Worm (Caenorhabditis elegans) whole organism, young adult: Measurements from ENCODE around the gene ubq-1.

Experiments used
- B0261.1 ChIP-seq: sonication (generic microtip); optimal IDR thresholded peaks from 2 replicates; lab custom pipeline; 2016; ENCODE audit warnings: mild to moderate bottlenecking, missing genetic modification characterization, moderate library complexity, missing compliant biosample characterization
- B0336.3 ChIP-seq: fragments of 200-800 bp; sonication (Bioruptor generic); IDR thresholded peaks from 2 replicates; pipeline ENCODE4 v1.3.6; 2022; ENCODE audit warnings: missing genetic modification characterization, missing compliant biosample characterization
- C06A6.2 ChIP-seq: fragments of 200-800 bp; sonication (Bioruptor generic); conservative IDR thresholded peaks from 2 replicates; pipeline ENCODE4 v1.3.6; 2022; ENCODE audit warnings: missing genetic modification characterization, missing compliant biosample characterization
- D2030.7 ChIP-seq: fragments of 200-800 bp; sonication (Bioruptor generic); IDR thresholded peaks from 2 replicates; pipeline ENCODE4 v1.3.6; 2022; ENCODE audit warnings: missing genetic modification reagents, missing genetic modification characterization, missing compliant biosample characterization
- F23B12.7 ChIP-seq: sonication (generic microtip); optimal IDR thresholded peaks from 2 replicates; lab custom pipeline; 2017; ENCODE audit warnings: missing genetic modification characterization, mild to moderate bottlenecking, missing compliant biosample characterization, antibody characterized with exemption, moderate library complexity; ENCODE audit not compliant: insufficient read depth
- F39B2.1 ChIP-seq: fragments of 200-800 bp; sonication (Bioruptor generic); IDR thresholded peaks from 2 replicates; pipeline ENCODE4 v1.3.6; 2022; ENCODE audit warnings: missing genetic modification reagents, missing genetic modification characterization, missing compliant biosample characterization
- K12H6.12 ChIP-seq: fragments of 200-800 bp; sonication (Bioruptor generic); optimal IDR thresholded peaks from 2 replicates; lab custom pipeline; 2018; ENCODE audit warnings: mild to moderate bottlenecking, missing genetic modification characterization, missing compliant biosample characterization
- Y53G8AR.9 ChIP-seq: fragments of 200-800 bp; sonication (Bioruptor generic); conservative IDR thresholded peaks from 2 replicates; pipeline ENCODE4 v1.3.6; 2022; ENCODE audit warnings: missing genetic modification reagents, missing genetic modification characterization, missing compliant biosample characterization
- ZK185.1 ChIP-seq: sonication (generic microtip); optimal IDR thresholded peaks from 2 replicates; lab custom pipeline; 2016; ENCODE audit warnings: mild to moderate bottlenecking, missing genetic modification characterization, missing compliant biosample characterization; ENCODE audit not compliant: poor library complexity, severe bottlenecking
- akir-1 ChIP-seq: fragments of 200-800 bp; sonication (Bioruptor generic); optimal IDR thresholded peaks from 2 replicates; lab custom pipeline; 2018; ENCODE audit warnings: mild to moderate bottlenecking, missing genetic modification characterization, moderate library complexity, missing compliant biosample characterization
- ama-1 ChIP-seq, 3 experiments: fragments of 150-350 bp in 1 of 3; sonication (generic microtip) in 2 of 3; optimal IDR thresholded peaks; 2 replicates each; lab custom pipeline; 2014 to 2018; ENCODE audit warnings: missing biosample characterization in 2 of 3, missing genetic modification characterization in 2 of 3, missing genetic modification reagents in 2 of 3
- aptf-3 ChIP-seq: fragments of 200-800 bp; sonication (Bioruptor generic); IDR thresholded peaks from 2 replicates; pipeline ENCODE4 v1.3.6; 2022; ENCODE audit warnings: missing genetic modification characterization, missing compliant biosample characterization
- attf-3 ChIP-seq: fragments of 200-800 bp; sonication (Bioruptor generic); conservative IDR thresholded peaks from 2 replicates; pipeline ENCODE4 v1.3.6; 2022; ENCODE audit warnings: missing genetic modification reagents, missing genetic modification characterization, missing compliant biosample characterization
- bed-1 ChIP-seq: fragments of 200-800 bp; sonication (Bioruptor generic); IDR thresholded peaks from 2 replicates; pipeline ENCODE4 v1.3.6; 2022; ENCODE audit warnings: missing genetic modification reagents, missing genetic modification characterization, missing compliant biosample characterization
- bed-2 ChIP-seq: fragments of 200-800 bp; sonication (Bioruptor generic); IDR thresholded peaks from 2 replicates; pipeline ENCODE4 v1.3.6; 2022; ENCODE audit warnings: missing genetic modification reagents, missing genetic modification characterization, missing compliant biosample characterization
- cebp-1 ChIP-seq, 2 experiments: fragments of 200-800 bp in 1 of 2; sonication (Bioruptor generic) in 1 of 2; sonication (generic microtip) in 1 of 2; IDR thresholded peaks in 1 of 2; optimal IDR thresholded peaks in 1 of 2; 2 replicates each; pipeline versions ENCODE4 v1.3.6 to Lab custom; 2017 to 2022; ENCODE audit warnings: missing compliant biosample characterization in 2 of 2, missing genetic modification characterization in 2 of 2, mild to moderate bottlenecking in 1 of 2, missing genetic modification reagents in 1 of 2, moderate library complexity in 1 of 2
- ceh-79 ChIP-seq: sonication (generic microtip); optimal IDR thresholded peaks from 2 replicates; lab custom pipeline; 2017; ENCODE audit warnings: mild to moderate bottlenecking, missing genetic modification characterization, missing compliant biosample characterization
- die-1 ChIP-seq: sonication (generic microtip); optimal IDR thresholded peaks from 2 replicates; lab custom pipeline; 2016; ENCODE audit warnings: missing genotype, mild to moderate bottlenecking, missing genetic modification characterization, missing compliant biosample characterization
- dox-1 ChIP-seq: fragments of 200-800 bp; sonication (Bioruptor generic); IDR thresholded peaks from 2 replicates; pipeline ENCODE4 v1.3.6; 2022; ENCODE audit warnings: missing genetic modification reagents, missing genetic modification characterization, missing compliant biosample characterization
- dpff-1 ChIP-seq: sonication (generic microtip); optimal IDR thresholded peaks from 2 replicates; lab custom pipeline; 2017; ENCODE audit warnings: mild to moderate bottlenecking, missing genetic modification characterization, missing compliant biosample characterization
- egrh-3 ChIP-seq: fragments of 200-800 bp; sonication (Bioruptor generic); IDR thresholded peaks from 2 replicates; pipeline ENCODE4 v1.3.6; 2022; ENCODE audit warnings: missing genetic modification reagents, missing genetic modification characterization, missing compliant biosample characterization
- ekl-4 ChIP-seq: fragments of 200-800 bp; sonication (Bioruptor generic); IDR thresholded peaks from 2 replicates; pipeline ENCODE4 v1.3.6; 2022; ENCODE audit warnings: missing genetic modification reagents, missing genetic modification characterization, missing compliant biosample characterization
- hrde-1 ChIP-seq: sonication (generic microtip); optimal IDR thresholded peaks from 2 replicates; lab custom pipeline; 2016; ENCODE audit warnings: missing genetic modification characterization, mild to moderate bottlenecking, missing compliant biosample characterization, moderate library complexity, missing genotype, missing genetic modification reagents, borderline replicate concordance
- hsf-1 ChIP-seq: fragments of 200-800 bp; sonication (Bioruptor generic); IDR thresholded peaks from 2 replicates; pipeline ENCODE4 v1.3.6; 2022; ENCODE audit warnings: missing genetic modification reagents, missing genetic modification characterization, missing compliant biosample characterization
- lin-35 ChIP-seq, 3 experiments: fragments of 150-350 bp in 2 of 3; sonication (generic microtip) in 1 of 3; optimal IDR thresholded peaks; 2 replicates each; lab custom pipeline; 2014 to 2018; ENCODE audit warnings: missing biosample characterization in 3 of 3, missing genetic modification characterization in 3 of 3, missing genetic modification reagents in 3 of 3
- lin-40 ChIP-seq: sonication (generic microtip); optimal IDR thresholded peaks from 2 replicates; lab custom pipeline; 2016; ENCODE audit warnings: missing genetic modification characterization, mild to moderate bottlenecking, missing compliant biosample characterization, missing genotype, missing genetic modification reagents
- lsl-1 ChIP-seq: fragments of 200-800 bp; sonication (Bioruptor generic); optimal IDR thresholded peaks from 2 replicates; lab custom pipeline; 2018; ENCODE audit warnings: mild to moderate bottlenecking, missing genetic modification characterization, moderate library complexity, missing compliant biosample characterization
- madf-10 ChIP-seq: sonication (generic microtip); optimal IDR thresholded peaks from 2 replicates; lab custom pipeline; 2016; ENCODE audit warnings: mild to moderate bottlenecking, missing genetic modification characterization, missing compliant biosample characterization
- madf-3 ChIP-seq: fragments of 200-800 bp; sonication (Bioruptor generic); IDR thresholded peaks from 2 replicates; pipeline ENCODE4 v1.3.6; 2022; ENCODE audit warnings: missing genetic modification reagents, missing genetic modification characterization, missing compliant biosample characterization
- mel-28 ChIP-seq: sonication (generic microtip); optimal IDR thresholded peaks from 2 replicates; lab custom pipeline; 2016; ENCODE audit warnings: borderline replicate concordance, mild to moderate bottlenecking, missing genetic modification characterization, missing compliant biosample characterization
- pbrm-1 ChIP-seq: fragments of 200-800 bp; sonication (Bioruptor generic); IDR thresholded peaks from 2 replicates; pipeline ENCODE4 v1.3.6; 2022; ENCODE audit warnings: missing genetic modification reagents, missing genetic modification characterization, missing compliant biosample characterization
- pha-4 ChIP-seq: fragments of 150-350 bp; sonication (generic microtip); optimal IDR thresholded peaks from 2 replicates; lab custom pipeline; 2014; ENCODE audit warnings: missing biosample characterization, missing genetic modification reagents, missing genetic modification characterization
- rcor-1 ChIP-seq: fragments of 200-800 bp; sonication (Bioruptor generic); IDR thresholded peaks from 2 replicates; pipeline ENCODE4 v1.3.6; 2022; ENCODE audit warnings: missing genetic modification reagents, missing genetic modification characterization, missing compliant biosample characterization
- sea-2 ChIP-seq: fragments of 200-800 bp; sonication (Bioruptor generic); IDR thresholded peaks from 2 replicates; pipeline ENCODE4 v1.3.6; 2022; ENCODE audit warnings: missing genetic modification characterization, missing compliant biosample characterization
- snpc-1.1 ChIP-seq: sonication (generic microtip); optimal IDR thresholded peaks from 2 replicates; lab custom pipeline; 2017; ENCODE audit warnings: missing genetic modification characterization, mild to moderate bottlenecking, missing compliant biosample characterization, antibody characterized with exemption, moderate library complexity, missing genotype, missing genetic modification reagents; ENCODE audit not compliant: insufficient read depth
- tlf-1 ChIP-seq: fragments of 200-800 bp; sonication (Bioruptor generic); optimal IDR thresholded peaks from 2 replicates; lab custom pipeline; 2018; ENCODE audit warnings: mild to moderate bottlenecking, missing genetic modification characterization, missing compliant biosample characterization
- unc-62 ChIP-seq: fragments of 150-350 bp; optimal IDR thresholded peaks from 2 replicates; lab custom pipeline; 2014; ENCODE audit warnings: missing biosample characterization, missing genetic modification reagents, missing genetic modification characterization
- ztf-26 ChIP-seq: sonication (generic microtip); optimal IDR thresholded peaks from 2 replicates; lab custom pipeline; 2017; ENCODE audit warnings: missing genetic modification characterization, missing compliant biosample characterization

The ubq-1 gene

DNA sequence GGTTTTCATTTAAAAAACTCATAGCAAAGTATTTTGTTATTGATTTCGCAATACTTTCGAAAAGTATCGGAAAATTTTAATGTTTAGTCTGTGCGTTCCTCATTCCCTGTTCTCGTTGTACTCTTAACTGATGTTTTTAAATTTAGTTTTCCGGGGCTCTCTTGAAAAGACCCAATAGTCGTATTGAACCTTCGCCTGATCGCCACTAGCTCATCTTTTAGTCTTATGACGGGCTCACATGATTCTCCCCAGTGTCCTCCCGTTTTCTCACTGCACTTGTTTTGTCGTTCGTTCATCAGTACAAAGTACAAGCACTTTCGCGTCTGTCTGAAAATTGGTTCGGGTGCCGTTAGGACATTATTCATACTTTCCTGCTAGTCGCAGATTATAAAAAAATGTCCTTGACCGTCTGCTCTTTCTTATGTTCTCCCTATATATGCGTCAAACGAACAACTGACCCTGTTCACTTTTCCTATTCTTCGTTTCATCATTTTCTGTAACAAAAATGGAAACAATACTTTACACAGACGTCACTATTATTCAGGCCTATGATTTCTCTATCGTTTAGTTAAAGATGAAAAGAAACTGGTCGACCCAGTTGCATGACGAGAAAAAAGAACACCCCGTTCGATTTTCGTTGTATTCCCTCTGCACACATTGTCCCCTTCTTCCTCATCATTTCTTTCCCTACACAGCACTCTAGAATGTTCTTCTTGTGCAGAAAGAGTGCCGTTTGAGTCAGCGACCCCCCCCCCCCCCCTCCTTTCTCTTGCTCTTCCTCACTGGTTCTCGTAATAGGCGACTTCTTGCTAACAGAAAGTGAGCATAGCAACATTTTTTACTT is at the start of gene ubq-1:
ubq-1 (plus strand) TSS at position 802 of the 844 bp plus-strand sequence.
- no peak for TF ChIP-seq B0261.1 (tag; lab: Kevin White, UChicago)
- TF ChIP-seq unc-62 (GFP tag; lab: Kevin White, UChicago), result no peak
- TF ChIP-seq hsf-1 (GFP tag; lab: Robert Waterston, UW), result peak; percentile 48; the same call in 1 of the 2 replicates
- peak; percentile 60 for TF ChIP-seq ZK185.1 (tag; lab: Kevin White, UChicago)
- TF ChIP-seq aptf-3, result no peak
- TF ChIP-seq akir-1 (GFP tag; lab: Kevin White, UChicago), result no peak
- TF ChIP-seq bed-2, result no peak
- no peak for TF ChIP-seq F23B12.7
- no peak for TF ChIP-seq bed-1
- no peak for TF ChIP-seq C06A6.2
- no peak for TF ChIP-seq tlf-1 (GFP tag; lab: Kevin White, UChicago)
- no peak for TF ChIP-seq die-1 (tag; lab: Kevin White, UChicago)
- no peak for TF ChIP-seq dpff-1 (tag; lab: Kevin White, UChicago)
- no peak; the same call in 1 of the 2 replicates for TF ChIP-seq madf-3 (GFP tag; lab: Robert Waterston, UW)
- peak; percentile 9 for TF ChIP-seq mel-28
- TF ChIP-seq ekl-4 (GFP tag; lab: Robert Waterston, UW), result no peak
- TF ChIP-seq lin-40 (tag; lab: Kevin White, UChicago), result no peak
- 0 out of 2 replicates have a peak, but pooled peaks have one; percentile 8 for TF ChIP-seq Y53G8AR.9 (GFP tag; lab: Robert Waterston, UW)
- TF ChIP-seq lsl-1, result peak; percentile 27
- TF ChIP-seq lin-35 (GFP tag; optimal IDR thresholded peaks at IDR 0.05; lab: Kevin White, UChicago), result no peak
- peak; percentile 44; the same call in 1 of the 2 replicates for TF ChIP-seq egrh-3 (GFP tag; lab: Robert Waterston, UW)
- TF ChIP-seq cebp-1 (GFP tag; IDR thresholded peaks at IDR 0.05; lab: Robert Waterston, UW), result peak; percentile 88
- TF ChIP-seq cebp-1 (tag; optimal IDR thresholded peaks at IDR 0.05; lab: Kevin White, UChicago), result peak; percentile 95
- TF ChIP-seq sea-2 (GFP tag; lab: Robert Waterston, UW), result no peak
- no peak for TF ChIP-seq attf-3 (GFP tag; lab: Robert Waterston, UW)
- TF ChIP-seq hrde-1 (tag; lab: Kevin White, UChicago), result no peak
- TF ChIP-seq ama-1 (optimal IDR thresholded peaks at IDR 0.05; lab: Kevin White, UChicago), result no peak
- TF ChIP-seq ama-1 (GFP tag; optimal IDR thresholded peaks at IDR 0.05; lab: Kevin White, UChicago), result peak in 1 of 2 experiments; percentile 2
- no peak for TF ChIP-seq madf-10
- no peak for TF ChIP-seq F39B2.1 (GFP tag; lab: Robert Waterston, UW)
- TF ChIP-seq D2030.7, result no peak
- 0 out of 2 replicates have a peak, but pooled peaks have one; percentile 6 for TF ChIP-seq dox-1 (GFP tag; lab: Robert Waterston, UW)

DNA sequence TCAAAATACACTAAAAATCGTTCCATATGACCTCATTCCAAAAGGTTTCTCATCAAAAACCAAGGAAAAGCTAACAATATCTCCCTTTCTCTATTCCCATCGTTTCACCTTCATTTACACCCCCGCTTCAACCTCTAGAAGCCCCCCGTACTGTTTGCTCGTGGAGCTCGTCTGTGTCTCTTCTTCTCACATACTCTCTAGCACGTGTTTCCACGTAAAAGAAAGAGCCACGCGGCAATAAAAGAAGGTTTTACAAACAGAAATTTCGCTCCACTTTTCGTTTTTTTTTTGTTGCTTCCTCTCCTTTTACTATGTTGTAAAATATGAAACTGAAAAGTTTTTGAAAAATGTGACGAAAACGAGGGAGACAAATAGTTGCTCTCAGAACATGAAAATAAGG is 47.1 kb upstream of the ubq-1 start:
- TF ChIP-seq snpc-1.1 (tag; lab: Kevin White, UChicago), result no peak
- TF ChIP-seq K12H6.12 (tag; lab: Kevin White, UChicago), result no peak
- TF ChIP-seq pha-4 (tag; lab: Kevin White, UChicago), result peak; percentile 63

DNA sequence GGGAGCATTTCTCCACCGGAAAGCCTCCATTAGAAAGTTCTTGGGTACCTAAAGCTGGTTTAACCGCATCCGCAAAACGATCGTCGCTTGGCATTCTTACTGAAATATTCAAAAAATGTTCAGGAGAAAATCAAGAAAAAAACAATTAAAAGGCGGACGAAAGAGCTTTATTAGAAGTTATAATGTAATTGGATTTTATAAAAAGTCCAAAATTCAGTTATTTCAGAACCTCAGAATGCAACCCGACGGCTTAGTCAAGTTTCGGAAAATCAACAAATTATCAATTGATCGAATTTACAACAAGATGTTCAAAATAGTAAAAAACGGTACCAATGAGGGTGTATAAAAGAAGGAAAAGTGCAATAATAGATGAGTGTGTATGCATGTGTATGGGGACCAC is 44.1 kb upstream of the ubq-1 start, which contains the start of gene pxl-1:
pxl-1 (minus strand) TSS at position 101 of the 400 bp plus-strand sequence.
- TF ChIP-seq F39B2.1 (GFP tag; lab: Robert Waterston, UW) (no peak), rcor-1 (GFP tag; lab: Robert Waterston, UW) (no peak), pbrm-1 (GFP tag; lab: Robert Waterston, UW) (no peak), akir-1 (GFP tag; lab: Kevin White, UChicago) (no peak), ztf-26 (no peak), B0336.3 (GFP tag; lab: Robert Waterston, UW) (no peak), pha-4 (tag; lab: Kevin White, UChicago) (no peak), ceh-79 (tag; lab: Kevin White, UChicago) (no peak), bed-1 (no peak), F23B12.7 (no peak)
